Fruit fly (Drosophila melanogaster) whole organism, embryonic: Measurements from ENCODE around the gene CG9682.

Source experiments
- Abd-B ChIP-seq: fragments of 200-800 bp; sonication (Bioruptor generic); optimal IDR thresholded peaks from 2 replicates; lab custom pipeline; 2018; ENCODE audit warnings: missing biosample characterization, mild to moderate bottlenecking, missing genetic modification characterization, moderate library complexity
- Atf-2 ChIP-seq: fragments of 200-800 bp; sonication (Bioruptor generic); optimal IDR thresholded peaks from 2 replicates; lab custom pipeline; 2016; ENCODE audit warnings: missing biosample characterization, missing genetic modification characterization
- Atf6 ChIP-seq: fragments of 200-800 bp; sonication (Bioruptor generic); IDR thresholded peaks from 2 replicates; pipeline ENCODE4 v1.3.6; 2022; ENCODE audit warnings: missing biosample characterization, missing genetic modification characterization
- CG10431 ChIP-seq: fragments of 200-800 bp; sonication (Bioruptor generic); optimal IDR thresholded peaks from 3 replicates; lab custom pipeline; 2018; ENCODE audit warnings: missing biosample characterization, mild to moderate bottlenecking, missing genetic modification characterization
- CG11560 ChIP-seq: fragments of 200-800 bp; sonication (Bioruptor generic); IDR thresholded peaks from 3 replicates; pipeline ENCODE4 v1.3.6; 2022; ENCODE audit warnings: missing biosample characterization, missing genetic modification characterization
- CG11723 ChIP-seq: fragments of 200-800 bp; sonication (Bioruptor generic); optimal IDR thresholded peaks from 2 replicates; lab custom pipeline; 2017; ENCODE audit warnings: missing biosample characterization, mild to moderate bottlenecking, missing genetic modification characterization
- CG13424 ChIP-seq: fragments of 200-800 bp; sonication (Bioruptor generic); optimal IDR thresholded peaks from 2 replicates; lab custom pipeline; 2019; ENCODE audit warnings: missing biosample characterization, mild to moderate bottlenecking, missing genetic modification characterization, moderate library complexity
- CG13894 ChIP-seq: fragments of 200-800 bp; sonication (Bioruptor generic); optimal IDR thresholded peaks from 3 replicates; lab custom pipeline; 2018; ENCODE audit warnings: missing biosample characterization, mild to moderate bottlenecking, missing genetic modification characterization, moderate library complexity
- CG14667 ChIP-seq: fragments of 200-800 bp; sonication (Bioruptor generic); IDR thresholded peaks from 2 replicates; pipeline ENCODE4 v1.3.6; 2022; ENCODE audit warnings: missing biosample characterization, missing genetic modification characterization
- CG1602 ChIP-seq: fragments of 200-800 bp; sonication (Bioruptor generic); optimal IDR thresholded peaks from 3 replicates; lab custom pipeline; 2016; ENCODE audit warnings: missing biosample characterization, missing genetic modification characterization
- CG1647 ChIP-seq: fragments of 200-800 bp; sonication (Bioruptor generic); optimal IDR thresholded peaks from 3 replicates; lab custom pipeline; 2016; ENCODE audit warnings: missing biosample characterization, missing genetic modification characterization
- CG2678 ChIP-seq: fragments of 200-800 bp; sonication (Bioruptor generic); optimal IDR thresholded peaks from 3 replicates; lab custom pipeline; 2019; ENCODE audit warnings: missing biosample characterization, mild to moderate bottlenecking, missing genetic modification characterization, moderate library complexity
- CG31365 ChIP-seq: fragments of 200-800 bp; sonication (Bioruptor generic); optimal IDR thresholded peaks from 2 replicates; lab custom pipeline; 2018; ENCODE audit warnings: missing biosample characterization, mild to moderate bottlenecking, missing genetic modification characterization
- CG31441 ChIP-seq: fragments of 200-800 bp; sonication (Bioruptor generic); IDR thresholded peaks from 2 replicates; pipeline ENCODE4 v1.3.6; 2022; ENCODE audit warnings: missing biosample characterization, missing genetic modification characterization
- CG42726 ChIP-seq: fragments of 200-800 bp; sonication (Bioruptor generic); IDR thresholded peaks from 2 replicates; pipeline ENCODE4 v1.3.6; 2022; ENCODE audit warnings: missing biosample characterization, missing genetic modification characterization; ENCODE audit not compliant: partially characterized antibody
- CG7271 ChIP-seq: fragments of 200-800 bp; sonication (Bioruptor generic); optimal IDR thresholded peaks from 2 replicates; lab custom pipeline; 2018; ENCODE audit warnings: missing biosample characterization, mild to moderate bottlenecking, missing genetic modification characterization, moderate library complexity
- CG7556 ChIP-seq: fragments of 200-800 bp; sonication (Bioruptor generic); optimal IDR thresholded peaks from 2 replicates; lab custom pipeline; 2017; ENCODE audit warnings: missing biosample characterization, mild to moderate bottlenecking, missing genetic modification characterization
- CG9727 ChIP-seq: fragments of 200-800 bp; sonication (Bioruptor generic); optimal IDR thresholded peaks from 3 replicates; lab custom pipeline; 2017; ENCODE audit warnings: missing biosample characterization, mild to moderate bottlenecking, missing genetic modification characterization
- Dbx ChIP-seq: fragments of 200-800 bp; sonication (Bioruptor generic); IDR thresholded peaks from 3 replicates; pipeline ENCODE4 v1.3.6; 2022; ENCODE audit warnings: missing biosample characterization, missing genetic modification characterization
- Deaf1 ChIP-seq: fragments of 200-800 bp; optimal IDR thresholded peaks from 3 replicates; lab custom pipeline; 2019; ENCODE audit warnings: missing biosample characterization, mild to moderate bottlenecking, missing genetic modification characterization, moderate library complexity
- Dip2 ChIP-seq: fragments of 200-800 bp; sonication (Bioruptor generic); IDR thresholded peaks from 2 replicates; pipeline ENCODE4 v1.3.6; 2022; ENCODE audit warnings: missing biosample characterization, missing genetic modification characterization
- Dref ChIP-seq: fragments of 200-800 bp; sonication (Bioruptor generic); IDR thresholded peaks from 2 replicates; pipeline ENCODE4 v1.3.6; 2022; ENCODE audit warnings: missing biosample characterization, missing genetic modification characterization
- Drgx ChIP-seq: fragments of 200-800 bp; sonication (Bioruptor generic); IDR thresholded peaks from 2 replicates; pipeline ENCODE4 v1.3.6; 2022; ENCODE audit warnings: missing biosample characterization, missing genetic modification characterization
- Fer3 ChIP-seq: fragments of 200-800 bp; sonication (Bioruptor generic); optimal IDR thresholded peaks from 2 replicates; lab custom pipeline; 2018; ENCODE audit warnings: missing biosample characterization, mild to moderate bottlenecking, missing genetic modification characterization, moderate library complexity
- Hand ChIP-seq: fragments of 200-800 bp; sonication (Bioruptor generic); optimal IDR thresholded peaks from 2 replicates; lab custom pipeline; 2017; ENCODE audit warnings: mild to moderate bottlenecking, missing biosample characterization, missing genetic modification reagents, missing genetic modification characterization
- Hr51 ChIP-seq, 2 experiments: fragments of 200-800 bp; sonication (Bioruptor generic); optimal IDR thresholded peaks; 2 replicates in 1 of 2; 3 replicates in 1 of 2; lab custom pipeline; 2016 to 2018; ENCODE audit warnings: missing biosample characterization in 2 of 2, missing genetic modification characterization in 2 of 2, mild to moderate bottlenecking in 1 of 2, moderate library complexity in 1 of 2
- Lim3 ChIP-seq: fragments of 200-800 bp; sonication (Bioruptor generic); IDR thresholded peaks from 2 replicates; pipeline ENCODE4 v1.3.6; 2022; ENCODE audit warnings: missing biosample characterization, missing genetic modification characterization
- Nf-YC ChIP-seq: fragments of 200-800 bp; optimal IDR thresholded peaks from 3 replicates; lab custom pipeline; 2019; ENCODE audit warnings: missing biosample characterization, mild to moderate bottlenecking, missing genetic modification characterization, moderate library complexity
- NfI ChIP-seq: fragments of 200-800 bp; sonication (Bioruptor generic); optimal IDR thresholded peaks from 3 replicates; lab custom pipeline; 2018; ENCODE audit warnings: missing biosample characterization, mild to moderate bottlenecking, missing genetic modification characterization, moderate library complexity
- Pdp1 ChIP-seq, 2 experiments: fragments of 200-800 bp; sonication (Bioruptor generic); optimal IDR thresholded peaks; 3 replicates each; lab custom pipeline; 2016; ENCODE audit warnings: missing biosample characterization in 2 of 2, missing genetic modification characterization in 2 of 2, mild to moderate bottlenecking in 1 of 2, moderate library complexity in 1 of 2
- Six4 ChIP-seq: fragments of 200-800 bp; sonication (Bioruptor generic); optimal IDR thresholded peaks from 2 replicates; lab custom pipeline; 2016; ENCODE audit warnings: missing biosample characterization, missing genetic modification characterization
- Sox102F ChIP-seq: fragments of 200-800 bp; sonication (Bioruptor generic); optimal IDR thresholded peaks from 2 replicates; lab custom pipeline; 2018; ENCODE audit warnings: missing biosample characterization, mild to moderate bottlenecking, missing genetic modification characterization, moderate library complexity
- Ssrp ChIP-seq: fragments of 200-800 bp; sonication (Bioruptor generic); optimal IDR thresholded peaks from 2 replicates; lab custom pipeline; 2018; ENCODE audit warnings: missing biosample characterization, mild to moderate bottlenecking, missing genetic modification characterization, moderate library complexity
- ato ChIP-seq: fragments of 200-800 bp; sonication (Bioruptor generic); IDR thresholded peaks from 2 replicates; pipeline ENCODE4 v1.3.6; 2022; ENCODE audit warnings: missing biosample characterization, missing genetic modification characterization; ENCODE audit not compliant: partially characterized antibody
- az2 ChIP-seq: fragments of 200-800 bp; sonication (Bioruptor generic); optimal IDR thresholded peaks from 3 replicates; lab custom pipeline; 2016; ENCODE audit warnings: missing biosample characterization, missing genetic modification characterization
- cas ChIP-seq: fragments of 200-800 bp; sonication (Bioruptor generic); IDR thresholded peaks from 2 replicates; pipeline ENCODE4 v1.3.6; 2022; ENCODE audit warnings: missing biosample characterization, missing genetic modification characterization
- ci ChIP-seq: fragments of 200-800 bp; sonication (Bioruptor generic); IDR thresholded peaks from 3 replicates; pipeline ENCODE4 v1.3.6; 2022; ENCODE audit warnings: missing biosample characterization, missing genetic modification characterization
- dpn ChIP-seq, 2 experiments: fragments of 200-800 bp; sonication (Bioruptor generic); optimal IDR thresholded peaks; 3 replicates each; lab custom pipeline; 2016; ENCODE audit warnings: missing biosample characterization in 2 of 2, missing genetic modification characterization in 2 of 2
- eve ChIP-seq, 2 experiments: fragments of >200 bp; optimal IDR thresholded peaks; 2 replicates each; lab custom pipeline; 2017; ENCODE audit warnings: missing biosample characterization in 2 of 2, missing genetic modification characterization in 2 of 2
- ewg ChIP-seq: fragments of 200-800 bp; sonication (Bioruptor generic); optimal IDR thresholded peaks from 3 replicates; lab custom pipeline; 2017; ENCODE audit warnings: mild to moderate bottlenecking, missing biosample characterization, missing genetic modification reagents, missing genetic modification characterization
- gcm ChIP-seq: fragments of 200-800 bp; sonication (Bioruptor generic); optimal IDR thresholded peaks from 2 replicates; lab custom pipeline; 2019; ENCODE audit warnings: missing biosample characterization, mild to moderate bottlenecking, missing genetic modification characterization, moderate library complexity
- gem ChIP-seq: fragments of 200-800 bp; sonication (Bioruptor generic); optimal IDR thresholded peaks from 2 replicates; lab custom pipeline; 2019; ENCODE audit warnings: missing biosample characterization, mild to moderate bottlenecking, missing genetic modification characterization, moderate library complexity
- gsb ChIP-seq: fragments of 200-800 bp; sonication (Bioruptor generic); IDR thresholded peaks from 2 replicates; pipeline ENCODE4 v1.3.6; 2022; ENCODE audit warnings: missing biosample characterization, missing genetic modification characterization
- kay ChIP-seq: fragments of 200-800 bp; sonication (Bioruptor generic); optimal IDR thresholded peaks from 2 replicates; lab custom pipeline; 2016; ENCODE audit warnings: missing biosample characterization, missing genetic modification characterization
- knrl ChIP-seq: fragments of 200-800 bp; sonication (Bioruptor generic); IDR thresholded peaks from 3 replicates; pipeline ENCODE4 v1.3.6; 2022; ENCODE audit warnings: missing biosample characterization, missing genetic modification characterization; ENCODE audit not compliant: partially characterized antibody
- lbe ChIP-seq: fragments of 200-800 bp; sonication (Bioruptor generic); optimal IDR thresholded peaks from 2 replicates; lab custom pipeline; 2016; ENCODE audit warnings: missing biosample characterization, mild to moderate bottlenecking, missing genetic modification characterization
- odd ChIP-seq: fragments of 200-800 bp; sonication (Bioruptor generic); optimal IDR thresholded peaks from 2 replicates; lab custom pipeline; 2017; ENCODE audit warnings: missing biosample characterization, mild to moderate bottlenecking, missing genetic modification characterization
- row ChIP-seq: fragments of 200-800 bp; sonication (Bioruptor generic); IDR thresholded peaks from 3 replicates; pipeline ENCODE4 v1.3.6; 2022; ENCODE audit warnings: missing biosample characterization, missing genetic modification characterization
- sens ChIP-seq: fragments of 200-800 bp; sonication (Bioruptor generic); peaks from one replicate; lab custom pipeline; 2016; ENCODE audit warnings: missing biosample characterization, missing genetic modification characterization
- so ChIP-seq: fragments of 200-800 bp; sonication (Bioruptor generic); IDR thresholded peaks from 3 replicates; pipeline ENCODE4 v1.3.6; 2022; ENCODE audit warnings: missing biosample characterization, missing genetic modification characterization
- sr ChIP-seq: fragments of 200-800 bp; sonication (Bioruptor generic); IDR thresholded peaks from 3 replicates; pipeline ENCODE4 v1.3.6; 2022; ENCODE audit warnings: missing biosample characterization, missing genetic modification characterization

Gene CG9682

DNA sequence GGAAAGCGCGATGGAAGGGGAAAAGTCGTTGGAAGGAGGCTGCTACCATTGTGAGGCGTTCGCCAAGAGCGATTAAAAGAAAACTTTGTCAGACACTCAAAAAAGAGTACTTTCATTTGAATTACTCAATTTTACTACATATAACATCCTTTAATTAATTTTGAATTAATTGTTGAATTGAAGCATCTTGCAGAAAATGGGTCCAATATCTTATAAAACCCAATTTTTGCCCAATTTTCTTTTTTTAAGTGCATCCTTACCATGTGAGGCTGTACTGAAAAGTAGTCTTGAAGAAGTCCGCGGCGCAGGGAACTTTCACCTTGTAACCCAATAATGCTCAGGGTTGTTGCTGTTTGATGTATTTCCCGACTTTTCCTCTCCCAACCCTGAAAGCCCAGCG lies 15.5 kb upstream of the CG9682 start (continued):
- no peak for TF ChIP-seq Six4
- no peak for TF ChIP-seq Dref (GFP tag; lab: Robert Waterston, UW)
- TF ChIP-seq lbe (GFP tag; lab: Kevin White, UChicago), result no peak
- no peak for TF ChIP-seq Atf-2
- TF ChIP-seq CG7556 (GFP tag; lab: Kevin White, UChicago), result peak; percentile 44
- no peak for TF ChIP-seq Abd-B (GFP tag; lab: Kevin White, UChicago)
- TF ChIP-seq NfI (GFP tag; lab: Kevin White, UChicago), result no peak
- TF ChIP-seq Hand, result peak; percentile 8
- TF ChIP-seq CG31441 (GFP tag; lab: Robert Waterston, UW), result no peak
- no peak for TF ChIP-seq odd (GFP tag; lab: Kevin White, UChicago)
- no peak for TF ChIP-seq ewg
- peak; percentile 78; the same call in 2 of the 3 replicates for TF ChIP-seq ci (GFP tag; lab: Robert Waterston, UW)
- TF ChIP-seq Deaf1 (tag; lab: Kevin White, UChicago), result no peak
- TF ChIP-seq so, result no peak
- no peak for TF ChIP-seq Nf-YC (tag; lab: Kevin White, UChicago)
- peak; percentile 60 for TF ChIP-seq CG13424 (tag; lab: Kevin White, UChicago)
- no peak for TF ChIP-seq CG13894 (tag; lab: Kevin White, UChicago)
- no peak for TF ChIP-seq CG1602
- peak in 1 of 2 experiments; percentile 56 for TF ChIP-seq Hr51 (GFP tag; optimal IDR thresholded peaks at IDR 0.05; lab: Kevin White, UChicago)
- peak; percentile 3 for TF ChIP-seq gcm
- no peak for TF ChIP-seq cas (GFP tag; lab: Robert Waterston, UW)
- TF ChIP-seq CG2678 (tag; lab: Kevin White, UChicago), result peak; percentile 64
- no peak for TF ChIP-seq CG10431 (GFP tag; lab: Kevin White, UChicago)
- peak in 1 of 2 experiments; percentile 29 for TF ChIP-seq dpn (GFP tag; optimal IDR thresholded peaks at IDR 0.05; lab: Kevin White, UChicago)
- TF ChIP-seq Drgx (GFP tag; lab: Robert Waterston, UW), result no peak
- peak; percentile 37 for TF ChIP-seq Ssrp (tag; lab: Kevin White, UChicago)
- peak; percentile 11 for TF ChIP-seq az2
- TF ChIP-seq row (GFP tag; lab: Robert Waterston, UW), result peak; percentile 73
- TF ChIP-seq CG11723 (GFP tag; lab: Kevin White, UChicago), result no peak
- TF ChIP-seq gem (tag; lab: Kevin White, UChicago), result peak; percentile 53
- TF ChIP-seq CG11560, result no peak
- TF ChIP-seq CG1647 (GFP tag; lab: Kevin White, UChicago), result no peak
- TF ChIP-seq CG42726 (GFP tag; lab: Robert Waterston, UW), result no peak
- 0 out of 2 replicates have a peak, but pooled peaks have one; percentile 16 for TF ChIP-seq Lim3
- peak; percentile 43; the same call in 1 of the 2 replicates for TF ChIP-seq Atf6
- no peak for TF ChIP-seq ato (GFP tag; lab: Robert Waterston, UW)
- peak in 1 of 2 experiments; percentile 49 for TF ChIP-seq eve (GFP tag; optimal IDR thresholded peaks at IDR 0.05; lab: Kevin White, UChicago)
- peak; percentile 45 for TF ChIP-seq Sox102F (GFP tag; lab: Kevin White, UChicago)
- TF ChIP-seq Dbx (GFP tag; lab: Robert Waterston, UW), result 0 out of 3 replicates have a peak, but pooled peaks have one; percentile 49
- no peak for TF ChIP-seq kay (GFP tag; lab: Kevin White, UChicago)
- TF ChIP-seq CG9727 (GFP tag; lab: Kevin White, UChicago), result no peak
- TF ChIP-seq sr (GFP tag; lab: Robert Waterston, UW), result no peak
- TF ChIP-seq CG7271 (tag; lab: Kevin White, UChicago), result no peak
- TF ChIP-seq gsb (GFP tag; lab: Robert Waterston, UW), result no peak
- TF ChIP-seq Pdp1 (GFP tag; optimal IDR thresholded peaks at IDR 0.05; lab: Kevin White, UChicago), result no peak
- no peak for TF ChIP-seq knrl
- peak; percentile 24 for TF ChIP-seq Fer3 (tag; lab: Kevin White, UChicago)
- no peak for TF ChIP-seq CG31365
- no peak for TF ChIP-seq CG14667 (GFP tag; lab: Robert Waterston, UW)
- peak; percentile 84 for TF ChIP-seq sens
- no peak for TF ChIP-seq Dip2
